Fruit fly (Drosophila melanogaster): ENCODE measurements around the gene CG32817.

The CG32817 gene

dm6 chrX:526479-527071 lies 47.7 kb downstream of the CG32817 start (continued):
- TF ChIP-seq Pdp1 (GFP tag; optimal IDR thresholded peaks at IDR 0.05): peak; percentile 36 to 61
- TF ChIP-seq CG32532 (GFP tag; IDR thresholded peaks at IDR 0.05): no peak
- peak; percentile 62 for TF ChIP-seq CG2202 (tag; optimal IDR thresholded peaks at IDR 0.05)
- no peak for TF ChIP-seq CG9817 (tag; optimal IDR thresholded peaks at IDR 0.05)
- no peak for TF ChIP-seq CG13296 (GFP tag; optimal IDR thresholded peaks at IDR 0.05)
- peak in 1 of 3 experiments; percentile 85 for TF ChIP-seq lola (GFP tag; optimal IDR thresholded peaks at IDR 0.05)
- TF ChIP-seq Nf-YC (tag; optimal IDR thresholded peaks at IDR 0.05): no peak
- no peak for TF ChIP-seq Asciz (GFP tag; optimal IDR thresholded peaks at IDR 0.05)
- no peak for TF ChIP-seq dati (GFP tag; IDR thresholded peaks at IDR 0.05)
- TF ChIP-seq CG30403 (GFP tag; optimal IDR thresholded peaks at IDR 0.05): peak; percentile 45
- TF ChIP-seq row (GFP tag; IDR thresholded peaks at IDR 0.05): peak; percentile 61
- no peak for TF ChIP-seq h (optimal IDR thresholded peaks at IDR 0.05)
- TF ChIP-seq ac (GFP tag; optimal IDR thresholded peaks at IDR 0.05): peak; percentile 95
- no peak for TF ChIP-seq tio (GFP tag; optimal IDR thresholded peaks at IDR 0.05)
- TF ChIP-seq lov (optimal IDR thresholded peaks at IDR 0.05): no peak
- peak; percentile 72; the same call in 1 of the 3 replicates for TF ChIP-seq lov (GFP tag; IDR thresholded peaks at IDR 0.05)
- TF ChIP-seq Ssrp (tag; optimal IDR thresholded peaks at IDR 0.05): peak; percentile 63
- peak; percentile 24 for TF ChIP-seq nerfin-1 (tag; optimal IDR thresholded peaks at IDR 0.05)
- no peak for TF ChIP-seq eyg (GFP tag; optimal IDR thresholded peaks at IDR 0.05)
- TF ChIP-seq jumu (GFP tag; optimal IDR thresholded peaks at IDR 0.05): peak; percentile 57
- TF ChIP-seq CG14860 (GFP tag; IDR thresholded peaks at IDR 0.05; ENCODE audit: partially characterized antibody): no peak
- TF ChIP-seq CG31388 (GFP tag; optimal IDR thresholded peaks at IDR 0.05): peak; percentile 30
- no peak for TF ChIP-seq esg (GFP tag; conservative IDR thresholded peaks at IDR 0.05)
- peak; percentile 64 for TF ChIP-seq CG16863 (GFP tag; optimal IDR thresholded peaks at IDR 0.05)
- no peak for TF ChIP-seq so (GFP tag; IDR thresholded peaks at IDR 0.05)
- no peak for TF ChIP-seq CG2129 (GFP tag; IDR thresholded peaks at IDR 0.05; ENCODE audit: partially characterized antibody)
- no peak for TF ChIP-seq knrl (GFP tag; IDR thresholded peaks at IDR 0.05; ENCODE audit: partially characterized antibody)
- TF ChIP-seq CG1792 (GFP tag; optimal IDR thresholded peaks at IDR 0.05): no peak
- peak; percentile 20 for TF ChIP-seq Sry-δ (GFP tag; optimal IDR thresholded peaks at IDR 0.05)
- peak; percentile 15 to 76 for TF ChIP-seq tll (GFP tag; optimal IDR thresholded peaks at IDR 0.05)
- no peak for TF ChIP-seq br (optimal IDR thresholded peaks at IDR 0.05)
- no peak for TF ChIP-seq CG14014 (GFP tag; IDR thresholded peaks at IDR 0.05)
- no peak for TF ChIP-seq CG16813 (GFP tag; IDR thresholded peaks at IDR 0.05; ENCODE audit: partially characterized antibody)
- no peak for TF ChIP-seq corto (GFP tag; optimal IDR thresholded peaks at IDR 0.05)
- peak; percentile 44 for TF ChIP-seq her (GFP tag; optimal IDR thresholded peaks at IDR 0.05)
- TF ChIP-seq zen (tag; optimal IDR thresholded peaks at IDR 0.05): peak; percentile 97
- no peak for TF ChIP-seq Opbp (GFP tag; IDR thresholded peaks at IDR 0.05; ENCODE audit: partially characterized antibody)
- peak; percentile 63 for TF ChIP-seq en (GFP tag; optimal IDR thresholded peaks at IDR 0.05)
- TF ChIP-seq CG18011 (GFP tag; optimal IDR thresholded peaks at IDR 0.05): no peak
- TF ChIP-seq Six4 (GFP tag; optimal IDR thresholded peaks at IDR 0.05): peak; percentile 37
- peak; percentile 93 for TF ChIP-seq CG4404 (GFP tag; IDR thresholded peaks at IDR 0.05)
- TF ChIP-seq Dfd (GFP tag; optimal IDR thresholded peaks at IDR 0.05): no peak
- peak; percentile 69 for TF ChIP-seq CG33557 (GFP tag; optimal IDR thresholded peaks at IDR 0.05)
- no peak for TF ChIP-seq dysf (GFP tag; IDR thresholded peaks at IDR 0.05)
- TF ChIP-seq Atf-2 (GFP tag; optimal IDR thresholded peaks at IDR 0.05): peak; percentile 65
- peak; percentile 12 for TF ChIP-seq CG12942 (GFP tag; optimal IDR thresholded peaks at IDR 0.05)
- peak; percentile 53 for TF ChIP-seq pfk (GFP tag; optimal IDR thresholded peaks at IDR 0.05)
- TF ChIP-seq Dek (tag; optimal IDR thresholded peaks at IDR 0.05): no peak
- no peak for TF ChIP-seq Hey (tag; optimal IDR thresholded peaks at IDR 0.05)
- no peak for TF ChIP-seq HLH4C (GFP tag; IDR thresholded peaks at IDR 0.05; ENCODE audit: partially characterized antibody)

Data from whole organism, embryonic.